Worm (Caenorhabditis elegans) whole organism, L4 larva: ENCODE results near the gene srw-143.
A peak's percentile ranks its signal among the peaks of the same experiment; 100 is the strongest.

Experiments
- D1046.2 ChIP-seq: fragments of 200-800 bp; sonication (Bioruptor generic); IDR thresholded peaks from 2 replicates; pipeline ENCODE4 v1.3.6; 2022; ENCODE audit warnings: missing genetic modification characterization, missing compliant biosample characterization
- F26F4.8 ChIP-seq: fragments of 200-800 bp; sonication (Bioruptor generic); conservative IDR thresholded peaks from 2 replicates; pipeline ENCODE4 v1.3.6; 2022; ENCODE audit warnings: missing genetic modification characterization, missing compliant biosample characterization
- R02D3.7 ChIP-seq: fragments of 150-350 bp; sonication (generic microtip); optimal IDR thresholded peaks from 3 replicates; lab custom pipeline; 2014; ENCODE audit warnings: missing biosample characterization, missing genetic modification characterization
- T20F7.1 ChIP-seq: fragments of 200-800 bp; sonication (Bioruptor generic); optimal IDR thresholded peaks from 2 replicates; lab custom pipeline; 2018; ENCODE audit warnings: mild to moderate bottlenecking, missing genetic modification characterization, missing compliant biosample characterization
- Y5F2A.4 ChIP-seq: fragments of 200-800 bp; sonication (Bioruptor generic); optimal IDR thresholded peaks from 2 replicates; lab custom pipeline; 2018; ENCODE audit warnings: mild to moderate bottlenecking, missing genetic modification characterization, missing compliant biosample characterization
- ZK546.5 ChIP-seq, 2 experiments: sonication (generic microtip); optimal IDR thresholded peaks; 2 replicates each; lab custom pipeline; 2017; ENCODE audit warnings: missing biosample characterization in 2 of 2, missing genetic modification characterization in 2 of 2
- ama-1 ChIP-seq: fragments of 150-350 bp; optimal IDR thresholded peaks from 2 replicates; lab custom pipeline; 2014; ENCODE audit warnings: inconsistent platforms, mixed read lengths
- arid-1 ChIP-seq: fragments of 200-800 bp; sonication (Bioruptor generic); conservative IDR thresholded peaks from 2 replicates; pipeline ENCODE4 v1.3.6; 2022; ENCODE audit warnings: missing genetic modification reagents, missing genetic modification characterization, missing compliant biosample characterization
- attf-4 ChIP-seq: sonication (generic microtip); optimal IDR thresholded peaks from 3 replicates; lab custom pipeline; 2017; ENCODE audit warnings: missing biosample characterization, missing genetic modification characterization
- ceh-20 ChIP-seq: fragments of 200-800 bp; sonication (Bioruptor generic); IDR thresholded peaks from 2 replicates; pipeline ENCODE4 v1.3.6; 2022; ENCODE audit warnings: missing genetic modification reagents, missing genetic modification characterization, missing compliant biosample characterization
- ceh-28 ChIP-seq: fragments of 150-350 bp; optimal IDR thresholded peaks from 2 replicates; lab custom pipeline; 2014; ENCODE audit warnings: missing biosample characterization, missing genetic modification reagents, missing genetic modification characterization
- ces-1 ChIP-seq: fragments of 150-350 bp; sonication (generic microtip); optimal IDR thresholded peaks from 4 replicates; lab custom pipeline; 2014; ENCODE audit warnings: missing biosample characterization, missing genetic modification reagents, missing genetic modification characterization
- cey-2 ChIP-seq: sonication (generic microtip); optimal IDR thresholded peaks from 3 replicates; lab custom pipeline; 2017; ENCODE audit warnings: missing genetic modification characterization, mild to moderate bottlenecking, missing compliant biosample characterization, antibody characterized with exemption, borderline replicate concordance; ENCODE audit not compliant: insufficient read depth
- ctbp-1 ChIP-seq: fragments of 200-800 bp; sonication (Bioruptor generic); IDR thresholded peaks from 2 replicates; pipeline ENCODE4 v1.3.6; 2022; ENCODE audit warnings: missing genetic modification reagents, missing genetic modification characterization, missing compliant biosample characterization
- daf-16 ChIP-seq, 3 experiments: sonication (generic microtip); optimal IDR thresholded peaks; 2 replicates each; lab custom pipeline; 2016 to 2017; ENCODE audit warnings: missing genetic modification characterization in 3 of 3, missing genetic modification reagents in 3 of 3, mild to moderate bottlenecking in 2 of 3, missing compliant biosample characterization in 2 of 3, missing biosample characterization in 1 of 3, moderate library complexity in 1 of 3
- duxl-1 ChIP-seq: sonication (generic microtip); optimal IDR thresholded peaks from 2 replicates; lab custom pipeline; 2016; ENCODE audit warnings: mild to moderate bottlenecking, missing genetic modification characterization, moderate library complexity, missing compliant biosample characterization; ENCODE audit not compliant: poor library complexity
- dve-1 ChIP-seq: sonication (generic microtip); optimal IDR thresholded peaks from 2 replicates; lab custom pipeline; 2017; ENCODE audit warnings: antibody characterized with exemption, mild to moderate bottlenecking, missing genetic modification characterization, missing compliant biosample characterization; ENCODE audit not compliant: insufficient read depth
- egl-43 ChIP-seq: fragments of 200-800 bp; sonication (Bioruptor generic); IDR thresholded peaks from 2 replicates; pipeline ENCODE4 v1.3.6; 2022; ENCODE audit warnings: missing genetic modification reagents, missing genetic modification characterization, missing compliant biosample characterization
- fkh-10 ChIP-seq: fragments of 150-350 bp; optimal IDR thresholded peaks from 2 replicates; lab custom pipeline; 2014; ENCODE audit warnings: missing biosample characterization, missing genetic modification reagents, missing genetic modification characterization
- fos-1 ChIP-seq: fragments of 150-350 bp; optimal IDR thresholded peaks from 2 replicates; lab custom pipeline; 2014; ENCODE audit warnings: missing biosample characterization, missing genetic modification characterization
- hmg-1.1 ChIP-seq: fragments of 200-800 bp; sonication (Bioruptor generic); IDR thresholded peaks from 2 replicates; pipeline ENCODE4 v1.3.6; 2022; ENCODE audit warnings: missing genetic modification reagents, missing genetic modification characterization, missing compliant biosample characterization
- jun-1 ChIP-seq: fragments of 150-350 bp; optimal IDR thresholded peaks from 2 replicates; lab custom pipeline; 2014; ENCODE audit warnings: missing biosample characterization, missing genetic modification reagents, missing genetic modification characterization
- lin-29 ChIP-seq: fragments of 200-800 bp; sonication (Bioruptor generic); IDR thresholded peaks from 2 replicates; pipeline ENCODE4 v1.3.6; 2022; ENCODE audit warnings: missing genetic modification reagents, missing genetic modification characterization, missing compliant biosample characterization
- lin-39 ChIP-seq: fragments of 150-350 bp; optimal IDR thresholded peaks from 2 replicates; lab custom pipeline; 2014; ENCODE audit warnings: missing biosample characterization, missing genetic modification reagents, missing genetic modification characterization
- lsy-2 ChIP-seq, 2 experiments: fragments of 150-350 bp in 1 of 2; sonication (generic microtip) in 1 of 2; optimal IDR thresholded peaks; 2 replicates each; lab custom pipeline; 2014 to 2017; ENCODE audit warnings: missing biosample characterization in 2 of 2, missing genetic modification characterization in 2 of 2
- madf-5 ChIP-seq, 2 experiments: fragments of 200-800 bp; sonication (Bioruptor generic); IDR thresholded peaks; 2 replicates each; pipeline ENCODE4 v1.3.6; 2022; ENCODE audit warnings: missing compliant biosample characterization in 2 of 2, missing genetic modification characterization in 2 of 2
- madf-9 ChIP-seq: fragments of 200-800 bp; sonication (Bioruptor generic); conservative IDR thresholded peaks from 2 replicates; pipeline ENCODE4 v1.3.6; 2022; ENCODE audit warnings: missing genetic modification reagents, missing genetic modification characterization, missing compliant biosample characterization
- mdt-29 ChIP-seq: fragments of 200-800 bp; sonication (Bioruptor generic); IDR thresholded peaks from 2 replicates; pipeline ENCODE4 v1.3.6; 2022; ENCODE audit warnings: missing genetic modification reagents, missing genetic modification characterization, missing compliant biosample characterization
- mep-1 ChIP-seq: fragments of 150-350 bp; sonication (generic microtip); optimal IDR thresholded peaks from 3 replicates; lab custom pipeline; 2014; ENCODE audit warnings: missing biosample characterization, missing genetic modification characterization
- mxl-2 ChIP-seq: fragments of 200-800 bp; sonication (Bioruptor generic); conservative IDR thresholded peaks from 2 replicates; pipeline ENCODE4 v1.3.6; 2022; ENCODE audit warnings: missing genetic modification reagents, missing genetic modification characterization, missing compliant biosample characterization
- nhr-10 ChIP-seq: fragments of 150-350 bp; optimal IDR thresholded peaks from 2 replicates; lab custom pipeline; 2014; ENCODE audit warnings: missing biosample characterization, missing genetic modification characterization
- nhr-102 ChIP-seq: sonication (generic microtip); optimal IDR thresholded peaks from 2 replicates; lab custom pipeline; 2016; ENCODE audit warnings: mild to moderate bottlenecking, missing genetic modification characterization, moderate library complexity, missing compliant biosample characterization
- nhr-11 ChIP-seq: fragments of 150-350 bp; optimal IDR thresholded peaks from 2 replicates; lab custom pipeline; 2014; ENCODE audit warnings: missing biosample characterization, missing genetic modification characterization
- nhr-28 ChIP-seq: fragments of 150-350 bp; optimal IDR thresholded peaks from 2 replicates; lab custom pipeline; 2014; ENCODE audit warnings: missing biosample characterization, missing genetic modification characterization
- nhr-41 ChIP-seq: fragments of 200-800 bp; sonication (Bioruptor generic); IDR thresholded peaks from 2 replicates; pipeline ENCODE4 v1.3.6; 2022; ENCODE audit warnings: missing genetic modification reagents, missing genetic modification characterization, missing compliant biosample characterization
- nhr-42 ChIP-seq: fragments of 200-800 bp; sonication (Bioruptor generic); IDR thresholded peaks from 2 replicates; pipeline ENCODE4 v1.3.6; 2022; ENCODE audit warnings: missing genetic modification characterization, missing compliant biosample characterization
- php-3 ChIP-seq: fragments of 200-800 bp; sonication (Bioruptor generic); IDR thresholded peaks from 2 replicates; pipeline ENCODE4 v1.3.6; 2022; ENCODE audit warnings: missing genetic modification reagents, missing genetic modification characterization, missing compliant biosample characterization
- pqm-1 ChIP-seq: sonication (generic microtip); optimal IDR thresholded peaks from 2 replicates; lab custom pipeline; 2017; ENCODE audit warnings: missing biosample characterization, missing genetic modification characterization
- skn-1 ChIP-seq: fragments of 150-350 bp; optimal IDR thresholded peaks from 2 replicates; lab custom pipeline; 2014; ENCODE audit warnings: missing biosample characterization, missing genetic modification characterization
- snpc-1.2 ChIP-seq: fragments of 200-800 bp; sonication (Bioruptor generic); IDR thresholded peaks from 2 replicates; pipeline ENCODE4 v1.3.6; 2022; ENCODE audit warnings: missing genetic modification reagents, missing genetic modification characterization, missing compliant biosample characterization
- spr-3 ChIP-seq: fragments of 200-800 bp; sonication (Bioruptor generic); optimal IDR thresholded peaks from 2 replicates; lab custom pipeline; 2018; ENCODE audit warnings: mild to moderate bottlenecking, missing genetic modification characterization, missing compliant biosample characterization
- vab-7 ChIP-seq: fragments of 200-800 bp; sonication (Bioruptor generic); IDR thresholded peaks from 2 replicates; pipeline ENCODE4 v1.3.6; 2022; ENCODE audit warnings: missing genetic modification reagents, missing genetic modification characterization, missing compliant biosample characterization
- zfp-2 ChIP-seq: sonication (generic microtip); optimal IDR thresholded peaks from 2 replicates; lab custom pipeline; 2016; ENCODE audit warnings: mild to moderate bottlenecking, missing genetic modification characterization, missing compliant biosample characterization
- zip-2 ChIP-seq: fragments of 150-350 bp; optimal IDR thresholded peaks from 2 replicates; lab custom pipeline; 2014; ENCODE audit warnings: missing biosample characterization, missing genetic modification characterization
- ztf-11 ChIP-seq: fragments of 150-350 bp; optimal IDR thresholded peaks from 2 replicates; lab custom pipeline; 2014; ENCODE audit warnings: missing biosample characterization, missing genetic modification characterization
- ztf-7 ChIP-seq: fragments of 150-350 bp; optimal IDR thresholded peaks from 2 replicates; lab custom pipeline; 2014; ENCODE audit warnings: missing biosample characterization, missing genetic modification characterization

The srw-143 gene

ce11 chrV:2909525-2909924 is 31.8 kb downstream of the srw-143 start, which contains the start of gene zmp-3:
TSS of gene zmp-3 (minus strand) at chrV:2909625.
- TF ChIP-seq nhr-28 (tag; lab: Kevin White, UChicago) (peak; percentile 28), lin-39 (tag; lab: Kevin White, UChicago) (no peak)

ce11 chrV:2903227-2903626 is 38.1 kb downstream of the srw-143 start, which contains the start of gene C31B8.7:
TSS of gene C31B8.7 (minus strand) at chrV:2903327.
- TF ChIP-seq ceh-28 (no peak), hmg-1.1 (GFP tag; lab: Robert Waterston, UW) (no peak), R02D3.7 (tag; lab: Kevin White, UChicago) (no peak), fos-1 (tag; lab: Kevin White, UChicago) (no peak), madf-9 (GFP tag; lab: Robert Waterston, UW) (no peak), Y5F2A.4 (no peak), ceh-20 (GFP tag; lab: Robert Waterston, UW) (no peak), ctbp-1 (GFP tag; lab: Robert Waterston, UW) (no peak), ZK546.5 (tag; optimal IDR thresholded peaks at IDR 0.05; lab: Kevin White, UChicago) (no peak), mep-1 (tag; lab: Kevin White, UChicago) (no peak), F26F4.8 (GFP tag; lab: Robert Waterston, UW) (no peak)

DNA sequence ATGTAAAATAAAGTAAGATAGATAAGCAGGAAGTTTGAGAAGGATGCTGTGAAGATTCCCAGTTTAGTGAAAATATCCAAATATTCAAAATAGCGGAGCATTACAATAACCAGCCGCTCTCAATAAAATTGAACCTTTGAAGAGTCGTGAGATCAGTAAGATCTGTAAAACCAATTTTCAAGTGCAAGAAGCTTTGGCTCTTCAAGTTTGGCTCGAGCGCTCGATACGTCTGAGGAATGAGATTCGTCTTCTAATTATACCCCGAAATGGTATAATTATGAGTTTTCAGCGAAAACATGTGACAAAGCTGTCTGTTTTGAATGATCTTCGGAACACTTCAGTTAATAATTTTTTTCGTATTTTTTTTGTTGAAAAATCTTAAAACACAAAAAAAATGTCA is 41.4 kb downstream of the srw-143 start, which contains the start of gene str-46:
str-46 (minus strand) TSS at position 101 of the 400 bp plus-strand sequence.
- no peak for TF ChIP-seq mdt-29
- no peak for TF ChIP-seq snpc-1.2 (GFP tag; lab: Robert Waterston, UW)
- TF ChIP-seq ztf-11 (tag; lab: Kevin White, UChicago) = no peak
- TF ChIP-seq attf-4 (tag; lab: Kevin White, UChicago) = no peak
- TF ChIP-seq lin-29 (GFP tag; lab: Robert Waterston, UW) = no peak
- TF ChIP-seq ama-1 (lab: Kevin White, UChicago) = no peak
- TF ChIP-seq D1046.2 (GFP tag; lab: Robert Waterston, UW) = no peak
- no peak for TF ChIP-seq madf-5 (GFP tag; IDR thresholded peaks at IDR 0.05; lab: Robert Waterston, UW)
- TF ChIP-seq lsy-2 (tag; optimal IDR thresholded peaks at IDR 0.05; lab: Kevin White, UChicago) = no peak
- TF ChIP-seq skn-1 = no peak
- TF ChIP-seq nhr-41 (GFP tag; lab: Robert Waterston, UW) = no peak
- TF ChIP-seq zip-2 (tag; lab: Kevin White, UChicago) = no peak
- no peak for TF ChIP-seq ces-1
- no peak for TF ChIP-seq vab-7
- no peak for TF ChIP-seq egl-43 (GFP tag; lab: Robert Waterston, UW)
- TF ChIP-seq zfp-2 (tag; lab: Kevin White, UChicago) = no peak
- no peak for TF ChIP-seq T20F7.1 (GFP tag; lab: Kevin White, UChicago)
- TF ChIP-seq, all 104 proteins: peak for 0

DNA sequence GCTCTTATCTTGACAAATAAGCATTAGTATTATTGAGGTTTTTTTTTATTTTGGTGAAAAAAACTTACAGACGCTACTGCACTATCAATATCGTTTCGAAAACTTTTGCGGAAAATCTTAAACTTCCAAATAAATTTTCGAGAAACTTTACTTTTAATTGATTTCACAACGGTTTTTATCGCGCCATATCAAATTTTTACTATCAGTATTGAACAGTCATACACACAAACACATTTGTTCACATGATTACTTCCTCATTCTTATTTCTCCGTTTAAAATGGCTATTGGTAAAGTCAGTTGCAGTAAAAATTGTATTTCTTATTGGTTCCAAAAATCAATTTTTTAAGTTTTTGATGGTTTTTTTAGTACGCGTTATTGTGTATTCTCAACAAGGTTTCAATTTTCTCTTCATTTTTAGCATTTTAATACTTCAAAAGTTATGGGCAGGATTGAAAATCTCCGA is 45.1 kb downstream of the srw-143 start, which contains the start of gene pals-32:
pals-32 (plus strand) TSS at position 413 of the 463 bp plus-strand sequence.
- TF ChIP-seq jun-1 = no peak
- no peak for TF ChIP-seq nhr-11 (tag; lab: Kevin White, UChicago)
- no peak for TF ChIP-seq D1046.2 (GFP tag; lab: Robert Waterston, UW)
- no peak for TF ChIP-seq nhr-42
- peak; percentile 69 for TF ChIP-seq pqm-1 (tag; lab: Kevin White, UChicago)
- no peak for TF ChIP-seq ztf-7 (tag; lab: Kevin White, UChicago)
- no peak for TF ChIP-seq T20F7.1 (GFP tag; lab: Kevin White, UChicago)
- no peak for TF ChIP-seq spr-3 (GFP tag; lab: Kevin White, UChicago)
- no peak for TF ChIP-seq nhr-102
- TF ChIP-seq hmg-1.1 (GFP tag; lab: Robert Waterston, UW) = no peak
- TF ChIP-seq mxl-2 (GFP tag; lab: Robert Waterston, UW) = no peak
- no peak for TF ChIP-seq dve-1 (tag; lab: Kevin White, UChicago)
- no peak for TF ChIP-seq fkh-10 (GFP tag; lab: Kevin White, UChicago)
- no peak for TF ChIP-seq cey-2
- no peak for TF ChIP-seq daf-16 (GFP tag; optimal IDR thresholded peaks at IDR 0.05; lab: Kevin White, UChicago)
- TF ChIP-seq daf-16 (tag; optimal IDR thresholded peaks at IDR 0.05; lab: Kevin White, UChicago) = peak; percentile 62
- no peak for TF ChIP-seq attf-4 (tag; lab: Kevin White, UChicago)
- no peak for TF ChIP-seq nhr-10 (tag; lab: Kevin White, UChicago)
- TF ChIP-seq nhr-28 (tag; lab: Kevin White, UChicago) = peak; percentile 55
- no peak for TF ChIP-seq duxl-1 (tag; lab: Kevin White, UChicago)
- TF ChIP-seq arid-1 = no peak
- no peak; the same call in 1 of the 2 replicates for TF ChIP-seq php-3 (GFP tag; lab: Robert Waterston, UW)
